Worm (Caenorhabditis elegans) whole organism, late embryonic: ENCODE data around the gene cyp-34A1.

Experiments used
- ama-1 ChIP-seq: fragments of 150-350 bp; optimal IDR thresholded peaks from 2 replicates; lab custom pipeline; 2014
- ceh-2 ChIP-seq: sonication (generic microtip); optimal IDR thresholded peaks from 2 replicates; lab custom pipeline; 2016; ENCODE audit warnings: missing genotype, missing genetic modification characterization, missing compliant biosample characterization
- dve-1 ChIP-seq: sonication (generic microtip); optimal IDR thresholded peaks from 2 replicates; lab custom pipeline; 2017; ENCODE audit warnings: antibody characterized with exemption, mild to moderate bottlenecking, missing genetic modification characterization, missing compliant biosample characterization
- nfya-1 ChIP-seq: sonication (generic microtip); optimal IDR thresholded peaks from 2 replicates; lab custom pipeline; 2017; ENCODE audit warnings: missing genetic modification characterization, mild to moderate bottlenecking, missing compliant biosample characterization, antibody characterized with exemption, moderate library complexity
- npax-4 ChIP-seq: sonication (generic microtip); optimal IDR thresholded peaks from 2 replicates; lab custom pipeline; 2016; ENCODE audit warnings: missing genetic modification characterization, missing compliant biosample characterization
- pax-1 ChIP-seq: fragments of 150-350 bp; optimal IDR thresholded peaks from 2 replicates; lab custom pipeline; 2014; ENCODE audit warnings: missing biosample characterization, missing genetic modification characterization
- pha-4 ChIP-seq: fragments of 150-350 bp; optimal IDR thresholded peaks from 2 replicates; lab custom pipeline; 2018; ENCODE audit warnings: missing biosample characterization, missing genetic modification reagents, missing genetic modification characterization
- unc-86 ChIP-seq: sonication (generic microtip); optimal IDR thresholded peaks from 2 replicates; lab custom pipeline; 2016; ENCODE audit warnings: missing genetic modification characterization, missing compliant biosample characterization

ce11 chrV:15337405-15337804 is 49.6 kb upstream of the cyp-34A1 start, which contains the start of gene wrt-7:
- TF ChIP-seq ceh-2 = no peak
- TF ChIP-seq dve-1 (tag; lab: Kevin White, UChicago) = no peak
- TF ChIP-seq ama-1 (lab: Kevin White, UChicago) = no peak
- TF ChIP-seq unc-86 (tag; lab: Kevin White, UChicago) = no peak
- TF ChIP-seq pax-1 = no peak
- no peak for TF ChIP-seq pha-4 (tag; lab: Kevin White, UChicago)
- no peak for TF ChIP-seq nfya-1 (tag; lab: Kevin White, UChicago)
- no peak for TF ChIP-seq npax-4 (tag; lab: Kevin White, UChicago)
